Worm (Caenorhabditis elegans) whole organism, L3 larva: ENCODE results near the gene EEED8.13.

Experiments
- R02D3.7 ChIP-seq: fragments of 150-350 bp; optimal IDR thresholded peaks from 2 replicates; lab custom pipeline; 2014; ENCODE audit warnings: missing biosample characterization, missing genetic modification characterization
- ZK546.5 ChIP-seq: sonication (generic microtip); optimal IDR thresholded peaks from 2 replicates; lab custom pipeline; 2017; ENCODE audit warnings: missing biosample characterization, missing genetic modification characterization
- aly-2 ChIP-seq: fragments of 150-350 bp; optimal IDR thresholded peaks from 2 replicates; lab custom pipeline; 2014; ENCODE audit warnings: missing biosample characterization, missing genetic modification characterization
- ama-1 ChIP-seq: fragments of 150-350 bp; optimal IDR thresholded peaks from 2 replicates; lab custom pipeline; 2018
- ceh-28 ChIP-seq: fragments of 150-350 bp; optimal IDR thresholded peaks from 2 replicates; lab custom pipeline; 2014; ENCODE audit warnings: missing biosample characterization, missing genetic modification reagents, missing genetic modification characterization
- ceh-82 ChIP-seq: fragments of 150-350 bp; optimal IDR thresholded peaks from 2 replicates; lab custom pipeline; 2014; ENCODE audit warnings: missing biosample characterization, missing genetic modification characterization
- ceh-9 ChIP-seq: sonication (generic microtip); optimal IDR thresholded peaks from 2 replicates; lab custom pipeline; 2018; ENCODE audit warnings: missing biosample characterization, missing genetic modification characterization
- daf-12 ChIP-seq: fragments of 150-350 bp; optimal IDR thresholded peaks from 2 replicates; lab custom pipeline; 2014; ENCODE audit warnings: missing biosample characterization, missing genetic modification reagents, missing genetic modification characterization
- egl-27 ChIP-seq: sonication (generic microtip); optimal IDR thresholded peaks from 4 replicates; lab custom pipeline; 2017; ENCODE audit warnings: missing biosample characterization, missing genetic modification reagents, missing genetic modification characterization
- egl-5 ChIP-seq: fragments of 150-350 bp; optimal IDR thresholded peaks from 2 replicates; lab custom pipeline; 2017; ENCODE audit warnings: missing biosample characterization, missing genetic modification reagents, missing genetic modification characterization, inconsistent platforms
- elt-1 ChIP-seq: fragments of 150-350 bp; optimal IDR thresholded peaks from 2 replicates; lab custom pipeline; 2014; ENCODE audit warnings: missing biosample characterization, missing genetic modification characterization
- elt-2 ChIP-seq: sonication (generic microtip); optimal IDR thresholded peaks from 2 replicates; lab custom pipeline; 2016; ENCODE audit warnings: missing genetic modification reagents, mild to moderate bottlenecking, missing genetic modification characterization, missing compliant biosample characterization
- eor-1 ChIP-seq, 2 experiments: fragments of 150-350 bp; optimal IDR thresholded peaks; 2 replicates each; lab custom pipeline; 2014 to 2018; ENCODE audit warnings: missing biosample characterization in 2 of 2, missing genetic modification characterization in 2 of 2
- fkh-2 ChIP-seq: fragments of 150-350 bp; optimal IDR thresholded peaks from 2 replicates; lab custom pipeline; 2014; ENCODE audit warnings: missing biosample characterization, missing genetic modification reagents, missing genetic modification characterization
- hmg-11 ChIP-seq: sonication (generic microtip); optimal IDR thresholded peaks from 2 replicates; lab custom pipeline; 2016; ENCODE audit warnings: missing genetic modification characterization, missing compliant biosample characterization
- jun-1 ChIP-seq: fragments of 150-350 bp; optimal IDR thresholded peaks from 2 replicates; lab custom pipeline; 2014; ENCODE audit warnings: missing biosample characterization, missing genetic modification reagents, missing genetic modification characterization
- lin-15B ChIP-seq: fragments of 150-350 bp; optimal IDR thresholded peaks from 2 replicates; lab custom pipeline; 2014; ENCODE audit warnings: missing biosample characterization, missing genetic modification characterization
- lin-39 ChIP-seq: fragments of 150-350 bp; optimal IDR thresholded peaks from 2 replicates; lab custom pipeline; 2018; ENCODE audit warnings: missing biosample characterization, missing genetic modification reagents, missing genetic modification characterization
- lsy-12 ChIP-seq: sonication (generic microtip); optimal IDR thresholded peaks from 2 replicates; lab custom pipeline; 2016; ENCODE audit warnings: mild to moderate bottlenecking, missing genetic modification characterization, missing compliant biosample characterization
- mml-1 ChIP-seq: fragments of 150-350 bp; sonication (generic microtip); optimal IDR thresholded peaks from 3 replicates; lab custom pipeline; 2014; ENCODE audit warnings: missing biosample characterization, missing genetic modification characterization
- nfya-1 ChIP-seq: sonication (generic microtip); optimal IDR thresholded peaks from 2 replicates; lab custom pipeline; 2017; ENCODE audit warnings: missing genetic modification characterization, mild to moderate bottlenecking, missing compliant biosample characterization, antibody characterized with exemption, moderate library complexity; ENCODE audit not compliant: insufficient read depth
- nhr-11 ChIP-seq: fragments of 150-350 bp; optimal IDR thresholded peaks from 2 replicates; lab custom pipeline; 2014; ENCODE audit warnings: missing biosample characterization, missing genetic modification characterization
- nhr-12 ChIP-seq: fragments of 150-350 bp; optimal IDR thresholded peaks from 2 replicates; lab custom pipeline; 2014; ENCODE audit warnings: missing biosample characterization, missing genetic modification characterization
- nhr-23 ChIP-seq: fragments of 150-350 bp; optimal IDR thresholded peaks from 2 replicates; lab custom pipeline; 2014; ENCODE audit warnings: missing biosample characterization, missing genetic modification reagents, missing genetic modification characterization
- nhr-25 ChIP-seq: sonication (generic microtip); optimal IDR thresholded peaks from 2 replicates; lab custom pipeline; 2017; ENCODE audit warnings: missing biosample characterization, missing genetic modification characterization
- nhr-28 ChIP-seq: fragments of 150-350 bp; optimal IDR thresholded peaks from 2 replicates; lab custom pipeline; 2014; ENCODE audit warnings: missing biosample characterization, missing genetic modification characterization
- nhr-43 ChIP-seq: sonication (generic microtip); optimal IDR thresholded peaks from 2 replicates; lab custom pipeline; 2016; ENCODE audit warnings: mild to moderate bottlenecking, missing genetic modification characterization, missing compliant biosample characterization; ENCODE audit not compliant: poor library complexity, severe bottlenecking
- nhr-76 ChIP-seq: fragments of 150-350 bp; sonication (generic microtip); optimal IDR thresholded peaks from 5 replicates; lab custom pipeline; 2014; ENCODE audit warnings: missing biosample characterization, missing genetic modification characterization
- pha-4 ChIP-seq: fragments of 150-350 bp; optimal IDR thresholded peaks from 2 replicates; lab custom pipeline; 2014; ENCODE audit warnings: missing biosample characterization, missing genetic modification reagents, missing genetic modification characterization
- pqm-1 ChIP-seq: fragments of 150-350 bp; optimal IDR thresholded peaks from 2 replicates; lab custom pipeline; 2017; ENCODE audit warnings: missing biosample characterization, missing genetic modification characterization, inconsistent platforms
- skn-1 ChIP-seq: fragments of 150-350 bp; optimal IDR thresholded peaks from 2 replicates; lab custom pipeline; 2014; ENCODE audit warnings: missing biosample characterization, missing genetic modification characterization
- snpc-4 ChIP-seq: fragments of 150-350 bp; optimal IDR thresholded peaks from 2 replicates; lab custom pipeline; 2014; ENCODE audit warnings: missing biosample characterization, missing genetic modification characterization
- tbx-2 ChIP-seq: sonication (generic microtip); optimal IDR thresholded peaks from 2 replicates; lab custom pipeline; 2016; ENCODE audit warnings: mild to moderate bottlenecking, missing genetic modification characterization, missing compliant biosample characterization
- unc-39 ChIP-seq: sonication (generic microtip); optimal IDR thresholded peaks from 4 replicates; lab custom pipeline; 2017; ENCODE audit warnings: missing biosample characterization, missing genetic modification characterization
- unc-62 ChIP-seq: fragments of 150-350 bp; sonication (generic microtip); optimal IDR thresholded peaks from 4 replicates; lab custom pipeline; 2014; ENCODE audit warnings: missing biosample characterization, missing genetic modification reagents, missing genetic modification characterization
- ztf-4 ChIP-seq: fragments of 150-350 bp; optimal IDR thresholded peaks from 2 replicates; lab custom pipeline; 2014; ENCODE audit warnings: missing biosample characterization, missing genetic modification characterization

EEED8.13 gene

DNA sequence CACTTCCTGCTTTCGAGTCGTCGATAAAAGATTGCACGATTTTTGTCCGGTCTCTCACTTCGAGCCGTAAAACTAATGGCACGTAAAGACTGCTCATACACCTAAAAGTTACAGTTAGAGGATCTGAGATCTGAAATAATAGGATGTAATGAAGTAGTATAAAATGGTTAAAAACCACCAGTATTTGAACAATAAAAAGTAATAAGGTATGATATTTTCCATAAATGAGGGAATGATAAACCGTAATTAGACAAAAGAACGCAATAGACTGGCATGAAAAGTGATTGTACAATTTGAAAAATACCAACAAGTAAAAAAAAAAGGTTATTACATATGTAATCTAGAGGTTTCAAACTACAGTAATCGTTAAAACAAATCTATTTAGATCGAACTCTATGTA, 19.3 kb downstream of the EEED8.13 start, which contains the start of gene brap-2:
TSS of gene brap-2 (minus strand) at position 101 of the 400 bp plus-strand sequence.
- TF ChIP-seq ama-1 (lab: Kevin White, UChicago) = no peak
- TF ChIP-seq jun-1 (tag; lab: Kevin White, UChicago) = no peak
- no peak for TF ChIP-seq lin-39 (tag; lab: Kevin White, UChicago)
- no peak for TF ChIP-seq ztf-4 (tag; lab: Kevin White, UChicago)
- no peak for TF ChIP-seq skn-1 (tag; lab: Kevin White, UChicago)
- TF ChIP-seq lsy-12 (tag; lab: Kevin White, UChicago) = no peak
- no peak for TF ChIP-seq mml-1

DNA sequence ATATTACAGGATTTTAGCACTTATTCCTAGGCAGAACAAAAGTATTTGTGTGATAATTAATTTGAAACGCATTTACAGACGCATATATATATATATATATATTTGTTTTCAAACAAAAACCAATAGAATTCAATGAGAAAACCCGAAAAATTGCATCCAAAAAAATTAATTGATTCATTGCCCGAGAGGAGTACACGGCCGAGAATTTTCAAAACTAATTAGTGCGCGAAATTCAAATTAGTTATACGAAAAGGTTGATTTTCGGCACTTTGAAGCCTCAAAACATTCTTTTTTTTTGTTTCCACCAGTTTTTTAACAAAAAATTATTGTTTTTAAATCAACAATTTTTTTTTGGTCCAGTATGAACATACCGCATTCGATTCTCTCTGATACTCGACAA, 20.9 kb downstream of the EEED8.13 start:
- TF ChIP-seq daf-12 (no peak), egl-27 (no peak), lin-15B (tag; lab: Kevin White, UChicago) (no peak), unc-62 (no peak), elt-2 (tag; lab: Kevin White, UChicago) (no peak), egl-5 (tag; lab: Kevin White, UChicago) (no peak), elt-1 (no peak), nfya-1 (tag; lab: Kevin White, UChicago) (no peak), pha-4 (no peak), aly-2 (no peak)

DNA sequence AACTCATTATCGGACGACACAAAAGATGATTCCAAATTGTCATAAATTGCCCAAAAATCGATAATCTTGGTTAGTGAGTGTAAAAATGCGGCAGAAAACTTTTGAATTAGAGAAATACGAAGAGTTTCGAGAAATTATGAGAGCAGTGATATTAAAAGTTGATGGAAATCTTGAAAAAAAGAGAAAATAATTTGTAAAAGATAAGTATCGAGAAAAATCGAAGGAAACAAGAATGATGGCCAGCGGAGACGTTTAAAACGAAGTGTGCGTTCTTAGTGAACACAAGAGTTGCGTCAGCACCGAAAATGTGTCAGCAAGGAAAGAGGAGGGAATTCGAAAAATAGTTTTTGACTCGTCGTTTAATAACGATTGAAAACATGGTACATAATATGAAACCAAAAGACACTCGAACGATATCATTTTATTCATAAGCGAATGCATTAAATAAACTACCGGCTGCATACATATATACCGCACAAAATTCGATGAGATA, 22.5 kb downstream of the EEED8.13 start, which contains the start of gene ndx-6:
TSS of gene ndx-6 (minus strand) at position 51 of the 493 bp plus-strand sequence.
- TF ChIP-seq nhr-23 (tag; lab: Kevin White, UChicago) = peak; percentile 92
- TF ChIP-seq skn-1 (tag; lab: Kevin White, UChicago) = peak; percentile 57
- peak; percentile 29 for TF ChIP-seq pqm-1 (tag; lab: Kevin White, UChicago)
- TF ChIP-seq jun-1 (tag; lab: Kevin White, UChicago) = peak; percentile 71
- TF ChIP-seq ama-1 (lab: Kevin White, UChicago) = peak; percentile 73
- TF ChIP-seq ceh-28 (tag; lab: Kevin White, UChicago) = peak; percentile 55
- TF ChIP-seq tbx-2 = peak; percentile 66
- peak; percentile 75 for TF ChIP-seq snpc-4 (tag; lab: Kevin White, UChicago)
- no peak for TF ChIP-seq eor-1 (tag; optimal IDR thresholded peaks at IDR 0.05; lab: Kevin White, UChicago)
- TF ChIP-seq lin-15B (tag; lab: Kevin White, UChicago) = peak; percentile 75
- no peak for TF ChIP-seq fkh-2 (tag; lab: Kevin White, UChicago)
- peak; percentile 82 for TF ChIP-seq nfya-1 (tag; lab: Kevin White, UChicago)
- TF ChIP-seq aly-2 = peak; percentile 5
- peak; percentile 58 for TF ChIP-seq ztf-4 (tag; lab: Kevin White, UChicago)
- TF ChIP-seq nhr-25 (tag; lab: Kevin White, UChicago) = peak; percentile 92
- no peak for TF ChIP-seq nhr-76
- peak; percentile 90 for TF ChIP-seq pha-4
- TF ChIP-seq R02D3.7 (tag; lab: Kevin White, UChicago) = peak; percentile 61
- TF ChIP-seq nhr-28 (tag; lab: Kevin White, UChicago) = no peak
- no peak for TF ChIP-seq nhr-12 (tag; lab: Kevin White, UChicago)
- no peak for TF ChIP-seq unc-39 (tag; lab: Kevin White, UChicago)
- TF ChIP-seq elt-2 (tag; lab: Kevin White, UChicago) = peak; percentile 79
- no peak for TF ChIP-seq mml-1
- TF ChIP-seq nhr-43 (tag; lab: Kevin White, UChicago) = peak; percentile 86
- TF ChIP-seq daf-12 = no peak
- peak; percentile 26 for TF ChIP-seq lsy-12 (tag; lab: Kevin White, UChicago)
- no peak for TF ChIP-seq ceh-9 (tag; lab: Kevin White, UChicago)
- no peak for TF ChIP-seq ZK546.5
- peak; percentile 79 for TF ChIP-seq lin-39 (tag; lab: Kevin White, UChicago)
- no peak for TF ChIP-seq egl-27
- TF ChIP-seq nhr-11 = no peak
- peak; percentile 64 for TF ChIP-seq egl-5 (tag; lab: Kevin White, UChicago)
- peak; percentile 51 for TF ChIP-seq hmg-11 (tag; lab: Kevin White, UChicago)
- no peak for TF ChIP-seq unc-62
- TF ChIP-seq elt-1 = no peak
- TF ChIP-seq ceh-82 (tag; lab: Kevin White, UChicago) = peak; percentile 11
